Worm (Caenorhabditis elegans) whole organism, dauer: ENCODE results near the gene vab-19.

Experiments used
- unc-62 ChIP-seq: sonication (generic microtip); optimal IDR thresholded peaks from 2 replicates; lab custom pipeline; 2017; ENCODE audit warnings: missing biosample characterization, missing genetic modification reagents, missing genetic modification characterization

vab-19 gene

ce11 chrII:2479047-2479446 is 36.0 kb downstream of the vab-19 start, which contains the start of gene F53G2.12:
TSS of gene F53G2.12 (minus strand) at chrII:2479090.
- no peak for TF ChIP-seq unc-62 (GFP tag; lab: Kevin White, UChicago)

ce11 chrII:2480099-2480498 is 37.0 kb downstream of the vab-19 start, which contains the start of gene F53G2.3:
TSS of gene F53G2.3 (plus strand) at chrII:2480399.
- TF ChIP-seq unc-62 (GFP tag; lab: Kevin White, UChicago), result no peak

ce11 chrII:2481621-2482020 is 38.5 kb downstream of the vab-19 start, which contains the start of gene F53G2.2:
TSS of gene F53G2.2 (plus strand) at chrII:2481921.
- TF ChIP-seq unc-62 (GFP tag; lab: Kevin White, UChicago), result no peak

- no peak for TF ChIP-seq unc-62 (GFP tag; lab: Kevin White, UChicago)
Measured at ce11 chrII:2483507-2483906, 40.4 kb downstream of the vab-19 start, which contains the start of gene F53G2.13. TSS of gene F53G2.13 (plus strand) at chrII:2483807.

ce11 chrII:2488386-2488785 is 45.3 kb downstream of the vab-19 start, which contains the start of gene F53G2.1:
TSS of gene F53G2.1 (plus strand) at chrII:2488686.
- TF ChIP-seq unc-62 (GFP tag; lab: Kevin White, UChicago), result no peak
